Worm (Caenorhabditis elegans): Measurements from ENCODE around the gene unc-78.

DNA sequence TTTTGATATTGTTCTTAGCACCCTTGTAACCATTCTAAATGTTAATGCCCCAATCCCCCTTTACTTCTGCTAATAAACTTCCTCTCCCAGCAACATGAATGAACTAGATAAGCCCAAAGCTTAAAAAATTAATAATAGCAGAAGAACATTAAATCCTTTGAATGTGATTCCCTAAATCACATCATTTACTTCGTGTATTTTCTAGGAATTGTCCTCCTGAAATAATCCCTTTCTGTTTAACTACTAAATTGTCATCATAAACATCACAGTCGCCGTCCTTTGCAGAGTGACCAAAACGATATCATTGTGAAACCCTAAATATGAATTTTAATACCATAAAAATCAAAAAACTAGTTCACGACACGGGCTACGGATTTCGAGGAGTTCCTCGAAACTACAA lies 4.6 kb upstream of the unc-78 start:
- TF ChIP-seq klf-2 (GFP tag; conservative IDR thresholded peaks at IDR 0.05) (no peak), ztf-23 (GFP tag; IDR thresholded peaks at IDR 0.05) (no peak), flt-1 (GFP tag; IDR thresholded peaks at IDR 0.05) (no peak), med-1 (GFP tag; optimal IDR thresholded peaks at IDR 0.05; ENCODE audit: insufficient read depth) (no peak), T22C8.4 (GFP tag; IDR thresholded peaks at IDR 0.05) (no peak), ref-1 (GFP tag; conservative IDR thresholded peaks at IDR 0.05) (no peak), cog-1 (tag; optimal IDR thresholded peaks at IDR 0.05) (no peak)

Measured in whole organism, midembryonic.